Fruit fly (Drosophila melanogaster) whole organism, embryonic: Measurements from ENCODE around the gene Mrp5.

Experiments
- CG10267 ChIP-seq: fragments of 200-800 bp; sonication (Bioruptor generic); optimal IDR thresholded peaks from 2 replicates; lab custom pipeline; 2018; ENCODE audit warnings: missing biosample characterization, mild to moderate bottlenecking, missing genetic modification characterization, moderate library complexity
- CG10366 ChIP-seq: fragments of 200-800 bp; sonication (Bioruptor generic); IDR thresholded peaks from 2 replicates; pipeline ENCODE4 v1.3.6; 2022; ENCODE audit warnings: missing biosample characterization, missing genetic modification characterization
- CG10431 ChIP-seq: fragments of 200-800 bp; sonication (Bioruptor generic); optimal IDR thresholded peaks from 3 replicates; lab custom pipeline; 2018; ENCODE audit warnings: missing biosample characterization, mild to moderate bottlenecking, missing genetic modification characterization
- CG10959 ChIP-seq: fragments of 200-800 bp; sonication (Bioruptor generic); IDR thresholded peaks from 2 replicates; pipeline ENCODE4 v1.3.6; 2022; ENCODE audit warnings: missing biosample characterization, missing genetic modification characterization
- CG11085 ChIP-seq: fragments of 200-800 bp; sonication (Bioruptor generic); IDR thresholded peaks from 2 replicates; pipeline ENCODE4 v1.3.6; 2022; ENCODE audit warnings: missing biosample characterization, missing genetic modification characterization
- CG11456 ChIP-seq: fragments of 200-800 bp; sonication (Bioruptor generic); IDR thresholded peaks from 3 replicates; pipeline ENCODE4 v1.3.6; 2022; ENCODE audit warnings: missing biosample characterization, missing genetic modification characterization
- CG11696 ChIP-seq: fragments of 200-800 bp; sonication (Bioruptor generic); IDR thresholded peaks from 2 replicates; pipeline ENCODE4 v1.3.6; 2022; ENCODE audit warnings: missing biosample characterization, missing genetic modification characterization
- CG11723 ChIP-seq: fragments of 200-800 bp; sonication (Bioruptor generic); optimal IDR thresholded peaks from 2 replicates; lab custom pipeline; 2017; ENCODE audit warnings: missing biosample characterization, mild to moderate bottlenecking, missing genetic modification characterization
- CG12219 ChIP-seq: fragments of 200-800 bp; sonication (Bioruptor generic); optimal IDR thresholded peaks from 3 replicates; lab custom pipeline; 2018; ENCODE audit warnings: missing biosample characterization, mild to moderate bottlenecking, missing genetic modification characterization
- CG1647 ChIP-seq: fragments of 200-800 bp; sonication (Bioruptor generic); optimal IDR thresholded peaks from 3 replicates; lab custom pipeline; 2016; ENCODE audit warnings: missing biosample characterization, missing genetic modification characterization
- CG18476 ChIP-seq: fragments of 200-800 bp; sonication (Bioruptor generic); optimal IDR thresholded peaks from 2 replicates; lab custom pipeline; 2016; ENCODE audit warnings: missing biosample characterization, mild to moderate bottlenecking, missing genetic modification characterization
- CG18599 ChIP-seq: fragments of 200-800 bp; sonication (Bioruptor generic); optimal IDR thresholded peaks from 3 replicates; lab custom pipeline; 2017; ENCODE audit warnings: missing biosample characterization, missing genetic modification characterization, mild to moderate bottlenecking, moderate library complexity, missing genetic modification reagents
- CG31441 ChIP-seq: fragments of 200-800 bp; sonication (Bioruptor generic); IDR thresholded peaks from 2 replicates; pipeline ENCODE4 v1.3.6; 2022; ENCODE audit warnings: missing biosample characterization, missing genetic modification characterization
- CG4404 ChIP-seq: fragments of 200-800 bp; sonication (Bioruptor generic); IDR thresholded peaks from 2 replicates; pipeline ENCODE4 v1.3.6; 2022; ENCODE audit warnings: missing biosample characterization, missing genetic modification characterization
- CG4820 ChIP-seq: fragments of 200-800 bp; sonication (Bioruptor generic); optimal IDR thresholded peaks from 3 replicates; lab custom pipeline; 2016; ENCODE audit warnings: missing biosample characterization, missing genetic modification characterization
- CG5180 ChIP-seq: fragments of 200-800 bp; sonication (Bioruptor generic); optimal IDR thresholded peaks from 3 replicates; lab custom pipeline; 2017; ENCODE audit warnings: missing biosample characterization, missing genetic modification characterization, mild to moderate bottlenecking, moderate library complexity, missing genetic modification reagents
- CG6813 ChIP-seq: fragments of 200-800 bp; sonication (Bioruptor generic); optimal IDR thresholded peaks from 2 replicates; lab custom pipeline; 2017; ENCODE audit warnings: missing biosample characterization, missing genetic modification characterization, mild to moderate bottlenecking, moderate library complexity, missing genetic modification reagents
- CG7372 ChIP-seq: fragments of 200-800 bp; sonication (Bioruptor generic); IDR thresholded peaks from 2 replicates; pipeline ENCODE4 v1.3.6; 2022; ENCODE audit warnings: missing biosample characterization, missing genetic modification characterization
- CG7987 ChIP-seq: fragments of 200-800 bp; sonication (Bioruptor generic); optimal IDR thresholded peaks from 2 replicates; lab custom pipeline; 2018; ENCODE audit warnings: missing biosample characterization, mild to moderate bottlenecking, missing genetic modification characterization, moderate library complexity
- CG9437 ChIP-seq: fragments of 200-800 bp; sonication (Bioruptor generic); optimal IDR thresholded peaks from 2 replicates; lab custom pipeline; 2018; ENCODE audit warnings: missing biosample characterization, mild to moderate bottlenecking, missing genetic modification characterization
- CTCF ChIP-seq: fragments of 200-800 bp; sonication (Bioruptor generic); optimal IDR thresholded peaks from 2 replicates; lab custom pipeline; 2017; ENCODE audit warnings: missing biosample characterization, mild to moderate bottlenecking, missing genetic modification characterization, moderate library complexity
- CoRest ChIP-seq: fragments of 200-800 bp; sonication (Bioruptor generic); optimal IDR thresholded peaks from 3 replicates; lab custom pipeline; 2018; ENCODE audit warnings: missing biosample characterization, mild to moderate bottlenecking, missing genetic modification characterization, moderate library complexity
- Dad ChIP-seq: fragments of 200-800 bp; sonication (Bioruptor generic); optimal IDR thresholded peaks from 3 replicates; lab custom pipeline; 2016; ENCODE audit warnings: missing biosample characterization, missing genetic modification characterization
- Dip2 ChIP-seq: fragments of 200-800 bp; sonication (Bioruptor generic); IDR thresholded peaks from 2 replicates; pipeline ENCODE4 v1.3.6; 2022; ENCODE audit warnings: missing biosample characterization, missing genetic modification characterization
- Drgx ChIP-seq: fragments of 200-800 bp; sonication (Bioruptor generic); IDR thresholded peaks from 2 replicates; pipeline ENCODE4 v1.3.6; 2022; ENCODE audit warnings: missing biosample characterization, missing genetic modification characterization
- E2f2 ChIP-seq: fragments of 200-800 bp; sonication (Bioruptor generic); IDR thresholded peaks from 2 replicates; pipeline ENCODE4 v1.3.6; 2022; ENCODE audit warnings: missing biosample characterization, missing genetic modification characterization
- Eip74EF ChIP-seq, 2 experiments: fragments of 200-800 bp in 1 of 2; fragments of >200 bp in 1 of 2; sonication (Bioruptor generic) in 1 of 2; optimal IDR thresholded peaks; 2 replicates each; lab custom pipeline; 2017 to 2019; ENCODE audit warnings: missing biosample characterization in 2 of 2, missing genetic modification characterization in 2 of 2, mild to moderate bottlenecking in 1 of 2, moderate library complexity in 1 of 2
- Gug ChIP-seq: fragments of 200-800 bp; sonication (Bioruptor generic); IDR thresholded peaks from 4 replicates; pipeline ENCODE4 v1.3.6; 2022; ENCODE audit warnings: missing biosample characterization, missing genetic modification characterization
- HLH3B ChIP-seq: fragments of 200-800 bp; sonication (Bioruptor generic); IDR thresholded peaks from 2 replicates; pipeline ENCODE4 v1.3.6; 2022; ENCODE audit warnings: missing biosample characterization, missing genetic modification characterization
- caup ChIP-seq: fragments of 200-800 bp; sonication (Bioruptor generic); optimal IDR thresholded peaks from 3 replicates; lab custom pipeline; 2017; ENCODE audit warnings: missing biosample characterization, mild to moderate bottlenecking, missing genetic modification characterization, moderate library complexity; ENCODE audit not compliant: severe bottlenecking
- chm ChIP-seq: fragments of 200-800 bp; sonication (Bioruptor generic); IDR thresholded peaks from 2 replicates; pipeline ENCODE4 v1.3.6; 2022; ENCODE audit warnings: missing biosample characterization, missing genetic modification characterization
- chn ChIP-seq: fragments of 200-800 bp; sonication (Bioruptor generic); optimal IDR thresholded peaks from 2 replicates; lab custom pipeline; 2016; ENCODE audit warnings: missing biosample characterization, missing genetic modification characterization
- crc ChIP-seq: fragments of 200-800 bp; sonication (Bioruptor generic); optimal IDR thresholded peaks from 2 replicates; lab custom pipeline; 2016; ENCODE audit warnings: missing biosample characterization, missing genetic modification characterization
- da ChIP-seq: fragments of 200-800 bp; sonication (Bioruptor generic); optimal IDR thresholded peaks from 2 replicates; lab custom pipeline; 2016; ENCODE audit warnings: missing biosample characterization, missing genetic modification characterization
- en ChIP-seq: fragments of 200-800 bp; sonication (Bioruptor generic); optimal IDR thresholded peaks from 2 replicates; lab custom pipeline; 2016; ENCODE audit warnings: missing biosample characterization, missing genetic modification characterization
- eyg ChIP-seq: fragments of 200-800 bp; sonication (Bioruptor generic); optimal IDR thresholded peaks from 3 replicates; lab custom pipeline; 2016; ENCODE audit warnings: missing biosample characterization, missing genetic modification characterization
- fd102C ChIP-seq: fragments of 200-800 bp; sonication (Bioruptor generic); optimal IDR thresholded peaks from 2 replicates; lab custom pipeline; 2018; ENCODE audit warnings: missing biosample characterization, mild to moderate bottlenecking, missing genetic modification characterization, moderate library complexity
- gsb ChIP-seq: fragments of 200-800 bp; sonication (Bioruptor generic); IDR thresholded peaks from 2 replicates; pipeline ENCODE4 v1.3.6; 2022; ENCODE audit warnings: missing biosample characterization, missing genetic modification characterization
- hbn ChIP-seq: fragments of 200-800 bp; sonication (Bioruptor generic); IDR thresholded peaks from 2 replicates; pipeline ENCODE4 v1.3.6; 2022; ENCODE audit warnings: missing biosample characterization, missing genetic modification characterization; ENCODE audit not compliant: partially characterized antibody
- hth ChIP-seq: fragments of >200 bp; optimal IDR thresholded peaks from 2 replicates; lab custom pipeline; 2017; ENCODE audit warnings: inconsistent platforms
- lola ChIP-seq, 3 experiments: fragments of >200 bp in 2 of 3; fragments of 200-800 bp in 1 of 3; sonication (Bioruptor generic) in 1 of 3; optimal IDR thresholded peaks; 2 replicates each; lab custom pipeline; 2017 to 2019; ENCODE audit warnings: missing biosample characterization in 3 of 3, missing genetic modification characterization in 3 of 3, mild to moderate bottlenecking in 1 of 3, moderate library complexity in 1 of 3
- psq ChIP-seq: fragments of 200-800 bp; sonication (Bioruptor generic); optimal IDR thresholded peaks from 2 replicates; lab custom pipeline; 2017; ENCODE audit warnings: missing biosample characterization, missing genetic modification characterization
- pzg ChIP-seq: fragments of 200-800 bp; sonication (Bioruptor generic); optimal IDR thresholded peaks from 3 replicates; lab custom pipeline; 2018; ENCODE audit warnings: missing biosample characterization, mild to moderate bottlenecking, missing genetic modification characterization, moderate library complexity
- run ChIP-seq: fragments of 200-800 bp; sonication (Bioruptor generic); optimal IDR thresholded peaks from 3 replicates; lab custom pipeline; 2018; ENCODE audit warnings: missing biosample characterization, mild to moderate bottlenecking, missing genetic modification characterization
- sens-2 ChIP-seq: fragments of 200-800 bp; sonication (Bioruptor generic); IDR thresholded peaks from 2 replicates; pipeline ENCODE4 v1.3.6; 2022; ENCODE audit warnings: missing biosample characterization, missing genetic modification characterization
- shn ChIP-seq: fragments of 200-800 bp; sonication (Bioruptor generic); optimal IDR thresholded peaks from 3 replicates; lab custom pipeline; 2016; ENCODE audit warnings: missing biosample characterization, missing genetic modification characterization
- stc ChIP-seq: fragments of 200-800 bp; sonication (Bioruptor generic); IDR thresholded peaks from 2 replicates; pipeline ENCODE4 v1.3.6; 2022; ENCODE audit warnings: missing biosample characterization, missing genetic modification characterization
- trh ChIP-seq: fragments of 200-800 bp; sonication (Bioruptor generic); optimal IDR thresholded peaks from 2 replicates; lab custom pipeline; 2016; ENCODE audit warnings: missing biosample characterization, missing genetic modification characterization
- unpg ChIP-seq: fragments of 200-800 bp; sonication (Bioruptor generic); optimal IDR thresholded peaks from 3 replicates; lab custom pipeline; 2018; ENCODE audit warnings: missing biosample characterization, mild to moderate bottlenecking, missing genetic modification characterization, moderate library complexity
- wek ChIP-seq: fragments of 200-800 bp; sonication (Bioruptor generic); optimal IDR thresholded peaks from 3 replicates; lab custom pipeline; 2018; ENCODE audit warnings: missing biosample characterization, mild to moderate bottlenecking, missing genetic modification characterization, moderate library complexity

Mrp5 gene

DNA sequence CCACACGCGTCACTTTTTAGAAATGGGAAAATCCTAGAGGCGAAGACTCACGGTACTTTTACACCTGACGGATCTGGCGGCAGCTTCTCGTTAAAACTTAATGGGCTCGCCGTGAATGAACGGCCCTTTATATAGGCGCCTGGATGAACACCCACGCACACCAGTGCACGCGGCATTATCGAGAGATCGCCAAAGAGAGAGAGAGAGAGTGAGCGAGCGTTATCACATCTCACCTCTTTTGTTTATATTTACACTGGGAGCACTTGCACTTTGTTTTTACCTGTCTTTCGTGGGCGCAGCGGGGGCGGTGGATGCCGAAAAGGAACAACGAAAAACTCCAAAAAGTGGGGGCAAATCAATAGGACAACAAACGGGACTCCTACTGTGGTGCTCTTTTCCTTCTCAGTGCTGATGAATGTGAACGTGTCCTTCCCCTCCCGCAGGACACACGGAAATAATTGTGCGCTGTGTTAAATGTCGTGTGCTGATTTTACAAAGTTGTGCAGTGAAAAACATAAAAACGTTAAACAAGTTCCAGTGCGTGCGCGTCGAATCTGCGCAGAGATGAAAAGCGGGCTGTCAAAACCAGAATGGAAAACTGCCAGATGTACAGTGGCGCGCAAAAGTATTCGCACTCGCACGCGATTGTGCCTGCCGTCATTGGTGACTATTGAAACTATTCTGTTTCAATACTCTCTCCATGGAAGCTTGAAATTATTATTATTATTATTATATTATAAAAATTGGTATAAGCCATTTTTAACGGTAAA, at the start of gene Mrp5 (continued):
- TF ChIP-seq CG6813 (GFP tag; lab: Kevin White, UChicago) (peak; percentile 35), CG4820 (GFP tag; lab: Kevin White, UChicago) (peak; percentile 9), trh (GFP tag; lab: Kevin White, UChicago) (no peak), CG11085 (GFP tag; lab: Robert Waterston, UW) (no peak), lola (GFP tag; optimal IDR thresholded peaks at IDR 0.05; lab: Kevin White, UChicago) (no peak), Dip2 (GFP tag; lab: Robert Waterston, UW) (no peak), CG11696 (peak; percentile 48), CG10959 (GFP tag; lab: Robert Waterston, UW) (no peak; the same call in 1 of the 2 replicates), pzg (GFP tag; lab: Kevin White, UChicago) (peak; percentile 8), CG10366 (GFP tag; lab: Robert Waterston, UW) (peak; percentile 69), wek (GFP tag; lab: Kevin White, UChicago) (peak; percentile 64), CG9437 (GFP tag; lab: Kevin White, UChicago) (no peak), stc (GFP tag; lab: Robert Waterston, UW) (peak; percentile 30; the same call in 1 of the 2 replicates), CG1647 (GFP tag; lab: Kevin White, UChicago) (no peak), fd102C (GFP tag; lab: Kevin White, UChicago) (no peak), crc (no peak), en (GFP tag; lab: Kevin White, UChicago) (no peak), CG11456 (peak; percentile 80), CG18476 (GFP tag; lab: Kevin White, UChicago) (no peak), CG7372 (GFP tag; lab: Robert Waterston, UW) (no peak), HLH3B (peak; percentile 64), Dad (GFP tag; lab: Kevin White, UChicago) (no peak), shn (GFP tag; lab: Kevin White, UChicago) (no peak), sens-2 (GFP tag; lab: Robert Waterston, UW) (0 out of 2 replicates have a peak, but pooled peaks have one; percentile 34), caup (peak; percentile 13), CG10267 (peak; percentile 40), CG31441 (GFP tag; lab: Robert Waterston, UW) (peak; percentile 39), CG10431 (GFP tag; lab: Kevin White, UChicago) (no peak), run (tag; lab: Kevin White, UChicago) (no peak), Gug (GFP tag; lab: Robert Waterston, UW) (peak; percentile 75; the same call in 3 of the 4 replicates), CG7987 (GFP tag; lab: Kevin White, UChicago) (peak; percentile 17), CG11723 (GFP tag; lab: Kevin White, UChicago) (no peak), CTCF (GFP tag; lab: Kevin White, UChicago) (no peak), E2f2 (GFP tag; lab: Robert Waterston, UW) (peak; percentile 26; the same call in 1 of the 2 replicates), CG12219 (GFP tag; lab: Kevin White, UChicago) (no peak), unpg (GFP tag; lab: Kevin White, UChicago) (peak; percentile 39), Drgx (GFP tag; lab: Robert Waterston, UW) (peak; percentile 55), Eip74EF (GFP tag; optimal IDR thresholded peaks at IDR 0.05; lab: Kevin White, UChicago) (no peak), eyg (GFP tag; lab: Kevin White, UChicago) (no peak), psq (GFP tag; lab: Kevin White, UChicago) (no peak), hth (no peak), chn (GFP tag; lab: Kevin White, UChicago) (no peak), CoRest (tag; lab: Kevin White, UChicago) (peak; percentile 22), da (GFP tag; lab: Kevin White, UChicago) (no peak), hbn (GFP tag; lab: Robert Waterston, UW) (no peak), gsb (GFP tag; lab: Robert Waterston, UW) (no peak), CG4404 (GFP tag; lab: Robert Waterston, UW) (no peak), CG5180 (GFP tag; lab: Kevin White, UChicago) (peak; percentile 11), CG18599 (GFP tag; lab: Kevin White, UChicago) (peak; percentile 36), chm (GFP tag; lab: Robert Waterston, UW) (0 out of 2 replicates have a peak, but pooled peaks have one; percentile 51)
